Fruit fly (Drosophila melanogaster) whole organism: ENCODE measurements around the gene CG1324.

ENCODE experiments used
- pan ChIP-seq: fragments of >200 bp; optimal IDR thresholded peaks from 2 replicates; lab custom pipeline; 2017
- usp ChIP-seq: fragments of >200 bp; optimal IDR thresholded peaks from 2 replicates; lab custom pipeline; 2017; ENCODE audit warnings: missing biosample characterization, missing genetic modification characterization, mixed read lengths

DNA sequence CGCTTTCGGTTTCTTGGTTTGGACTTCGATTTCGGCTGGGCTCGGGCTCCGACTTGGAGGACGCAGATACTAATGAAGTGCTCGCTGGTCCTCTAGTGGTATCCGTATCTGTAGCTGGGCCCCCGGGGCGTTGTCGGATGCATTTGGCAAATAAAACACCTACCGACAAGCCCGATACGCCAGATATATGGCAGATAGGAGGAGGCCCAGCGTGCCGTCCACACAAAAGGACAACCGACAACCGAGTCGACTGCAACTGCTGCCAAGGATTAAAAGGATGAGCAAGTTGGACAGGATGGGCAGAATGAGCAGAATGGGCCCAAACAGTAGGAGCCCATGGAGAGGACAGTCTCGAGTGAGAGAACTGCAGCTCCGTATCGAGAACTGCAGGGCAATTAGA is 3.8 kb upstream of the CG1324 start:
- TF ChIP-seq pan, result no peak
- no peak for TF ChIP-seq usp (GFP tag; lab: Kevin White, UChicago)
